Worm (Caenorhabditis elegans) whole organism, L1 larva: ENCODE data around the gene F44E2.9.

ENCODE experiments used
- fos-1 ChIP-seq: fragments of 150-350 bp; optimal IDR thresholded peaks from 2 replicates; lab custom pipeline; 2014; ENCODE audit warnings: missing biosample characterization, missing genetic modification characterization
- nhr-237 ChIP-seq: fragments of 150-350 bp; optimal IDR thresholded peaks from 2 replicates; lab custom pipeline; 2014; ENCODE audit warnings: missing biosample characterization, missing genetic modification characterization
- nhr-71 ChIP-seq: sonication (generic microtip); optimal IDR thresholded peaks from 2 replicates; lab custom pipeline; 2016; ENCODE audit warnings: mild to moderate bottlenecking, missing genetic modification characterization, moderate library complexity, missing compliant biosample characterization
- nhr-76 ChIP-seq: sonication (generic microtip); optimal IDR thresholded peaks from 2 replicates; lab custom pipeline; 2017; ENCODE audit warnings: missing biosample characterization, missing genetic modification characterization
- snu-23 ChIP-seq: sonication (generic microtip); optimal IDR thresholded peaks from 2 replicates; lab custom pipeline; 2016; ENCODE audit warnings: missing genetic modification characterization, missing compliant biosample characterization
- unc-62 ChIP-seq: fragments of 150-350 bp; optimal IDR thresholded peaks from 2 replicates; lab custom pipeline; 2014; ENCODE audit warnings: missing biosample characterization, missing genetic modification reagents, missing genetic modification characterization
- unc-98 ChIP-seq: fragments of 200-800 bp; sonication (Bioruptor generic); IDR thresholded peaks from 2 replicates; pipeline ENCODE4 v1.3.6; 2022; ENCODE audit warnings: missing genetic modification characterization, missing compliant biosample characterization
- vab-15 ChIP-seq: sonication (generic microtip); optimal IDR thresholded peaks from 2 replicates; lab custom pipeline; 2017; ENCODE audit warnings: missing genotype, mild to moderate bottlenecking, missing genetic modification characterization, missing compliant biosample characterization

DNA sequence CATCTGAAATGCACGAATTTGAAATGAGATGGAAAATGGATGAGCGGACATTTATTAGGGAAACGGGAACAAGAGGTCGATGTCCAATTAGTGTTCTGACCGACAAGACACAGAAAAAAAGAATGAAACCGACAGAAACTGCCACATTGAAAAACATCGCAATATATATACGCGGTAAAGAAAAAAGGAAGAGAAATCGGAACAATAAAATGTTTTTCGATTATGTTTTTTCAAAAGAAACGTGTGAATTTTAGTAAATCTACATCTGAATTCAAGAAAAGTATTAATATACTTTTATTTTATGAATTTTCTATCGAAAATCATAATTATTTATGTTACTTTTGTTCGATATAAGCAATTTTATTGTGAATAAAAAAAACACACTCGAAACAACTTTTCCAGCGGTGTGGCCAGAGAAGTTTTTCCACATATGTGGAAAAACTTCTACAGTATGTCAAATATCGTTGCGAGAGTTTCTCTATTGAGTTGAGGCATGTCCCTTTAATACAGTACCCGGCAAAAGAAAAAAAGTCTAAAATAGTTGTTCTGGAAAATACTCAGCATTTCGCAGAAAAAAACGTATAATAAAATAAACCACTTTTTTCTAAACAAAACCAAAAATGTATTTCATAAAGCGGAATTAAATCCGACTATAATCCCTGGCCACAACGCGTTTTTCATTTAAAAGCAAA lies 19.1 kb downstream of the F44E2.9 start, which contains the start of gene F44E2.10:
- TF ChIP-seq vab-15 (tag; lab: Kevin White, UChicago) = no peak
- TF ChIP-seq nhr-76 = no peak
- no peak for TF ChIP-seq nhr-71 (tag; lab: Kevin White, UChicago)
- TF ChIP-seq nhr-237 (tag; lab: Kevin White, UChicago) = no peak
- TF ChIP-seq unc-98 = no peak
- no peak for TF ChIP-seq snu-23 (GFP tag; lab: Kevin White, UChicago)
- TF ChIP-seq unc-62 (GFP tag; lab: Kevin White, UChicago) = no peak
- TF ChIP-seq fos-1 (tag; lab: Kevin White, UChicago) = no peak
